Fruit fly (Drosophila melanogaster) whole organism, embryonic: Measurements from ENCODE around the gene form3.

ENCODE experiments used
- Bgb ChIP-seq: fragments of 200-800 bp; sonication (Bioruptor generic); IDR thresholded peaks from 2 replicates; pipeline ENCODE4 v1.3.6; 2022; ENCODE audit warnings: missing biosample characterization, missing genetic modification characterization; ENCODE audit not compliant: partially characterized antibody
- CG10565 ChIP-seq: fragments of 200-800 bp; sonication (Bioruptor generic); optimal IDR thresholded peaks from 3 replicates; lab custom pipeline; 2016; ENCODE audit warnings: missing biosample characterization, mild to moderate bottlenecking, missing genetic modification characterization
- CG1233 ChIP-seq: fragments of 200-800 bp; sonication (Bioruptor generic); optimal IDR thresholded peaks from 4 replicates; lab custom pipeline; 2018; ENCODE audit warnings: missing biosample characterization, mild to moderate bottlenecking, missing genetic modification characterization
- CG14965 ChIP-seq: fragments of 200-800 bp; sonication (Bioruptor generic); optimal IDR thresholded peaks from 2 replicates; lab custom pipeline; 2016; ENCODE audit warnings: missing biosample characterization, missing genetic modification characterization, borderline replicate concordance
- CG15073 ChIP-seq: fragments of 200-800 bp; sonication (Bioruptor generic); optimal IDR thresholded peaks from 2 replicates; lab custom pipeline; 2016; ENCODE audit warnings: missing biosample characterization, missing genetic modification characterization
- CG15514 ChIP-seq: fragments of 200-800 bp; sonication (Bioruptor generic); optimal IDR thresholded peaks from 3 replicates; lab custom pipeline; 2017; ENCODE audit warnings: missing biosample characterization, missing genetic modification characterization, mild to moderate bottlenecking, moderate library complexity, missing genetic modification reagents
- CG16815 ChIP-seq: fragments of 200-800 bp; sonication (Bioruptor generic); optimal IDR thresholded peaks from 3 replicates; lab custom pipeline; 2017; ENCODE audit warnings: missing biosample characterization, mild to moderate bottlenecking, missing genetic modification characterization
- CG2120 ChIP-seq: fragments of 200-800 bp; sonication (Bioruptor generic); optimal IDR thresholded peaks from 3 replicates; lab custom pipeline; 2016; ENCODE audit warnings: missing biosample characterization, missing genetic modification characterization
- CG30431 ChIP-seq: fragments of 200-800 bp; sonication (Bioruptor generic); optimal IDR thresholded peaks from 2 replicates; lab custom pipeline; 2017; ENCODE audit warnings: missing biosample characterization, missing genetic modification characterization
- CG42726 ChIP-seq: fragments of 200-800 bp; sonication (Bioruptor generic); IDR thresholded peaks from 2 replicates; pipeline ENCODE4 v1.3.6; 2022; ENCODE audit warnings: missing biosample characterization, missing genetic modification characterization; ENCODE audit not compliant: partially characterized antibody
- CG5953 ChIP-seq: fragments of 200-800 bp; sonication (Bioruptor generic); IDR thresholded peaks from 2 replicates; pipeline ENCODE4 v1.3.6; 2022; ENCODE audit warnings: missing biosample characterization, missing genetic modification characterization
- CG7786 ChIP-seq: fragments of 200-800 bp; sonication (Bioruptor generic); optimal IDR thresholded peaks from 2 replicates; lab custom pipeline; 2016; ENCODE audit warnings: missing biosample characterization, missing genetic modification characterization
- CG8281 ChIP-seq: fragments of 200-800 bp; sonication (Bioruptor generic); optimal IDR thresholded peaks from 2 replicates; lab custom pipeline; 2018; ENCODE audit warnings: missing biosample characterization, mild to moderate bottlenecking, missing genetic modification characterization, moderate library complexity
- CG8290 ChIP-seq, 3 experiments: fragments of 200-800 bp; sonication (Bioruptor generic); optimal IDR thresholded peaks; 2 replicates each; lab custom pipeline; 2016 to 2019; ENCODE audit warnings: missing biosample characterization in 3 of 3, missing genetic modification characterization in 3 of 3, mild to moderate bottlenecking in 2 of 3, moderate library complexity in 1 of 3
- CG9215 ChIP-seq: fragments of 200-800 bp; sonication (Bioruptor generic); IDR thresholded peaks from 2 replicates; pipeline ENCODE4 v1.3.6; 2022; ENCODE audit warnings: missing biosample characterization, missing genetic modification characterization
- Doc2 ChIP-seq: fragments of 200-800 bp; sonication (Bioruptor generic); IDR thresholded peaks from 2 replicates; pipeline ENCODE4 v1.3.6; 2022; ENCODE audit warnings: missing biosample characterization, missing genetic modification characterization
- Dref ChIP-seq: fragments of 200-800 bp; sonication (Bioruptor generic); IDR thresholded peaks from 2 replicates; pipeline ENCODE4 v1.3.6; 2022; ENCODE audit warnings: missing biosample characterization, missing genetic modification characterization
- Ets65A ChIP-seq: fragments of 200-800 bp; sonication (Bioruptor generic); peaks from one replicate; lab custom pipeline; 2016; ENCODE audit warnings: missing biosample characterization, missing genetic modification characterization
- Myb ChIP-seq: fragments of 200-800 bp; sonication (Bioruptor generic); optimal IDR thresholded peaks from 2 replicates; lab custom pipeline; 2016; ENCODE audit warnings: missing biosample characterization, missing genetic modification characterization
- Ravus ChIP-seq: fragments of 200-800 bp; sonication (Bioruptor generic); IDR thresholded peaks from 2 replicates; pipeline ENCODE4 v1.3.6; 2022; ENCODE audit warnings: missing biosample characterization, missing genetic modification characterization
- chinmo ChIP-seq: fragments of 200-800 bp; sonication (Bioruptor generic); IDR thresholded peaks from 4 replicates; pipeline ENCODE4 v1.3.6; 2022; ENCODE audit warnings: missing biosample characterization, missing genetic modification characterization; ENCODE audit not compliant: partially characterized antibody
- emc ChIP-seq: fragments of 200-800 bp; sonication (Bioruptor generic); optimal IDR thresholded peaks from 2 replicates; lab custom pipeline; 2016; ENCODE audit warnings: missing biosample characterization, missing genetic modification characterization
- eve ChIP-seq, 2 experiments: fragments of >200 bp; optimal IDR thresholded peaks; 2 replicates each; lab custom pipeline; 2017; ENCODE audit warnings: missing biosample characterization in 2 of 2, missing genetic modification characterization in 2 of 2
- fd3F ChIP-seq: fragments of 200-800 bp; sonication (Bioruptor generic); optimal IDR thresholded peaks from 2 replicates; lab custom pipeline; 2018; ENCODE audit warnings: missing biosample characterization, mild to moderate bottlenecking, missing genetic modification characterization, moderate library complexity
- hbn ChIP-seq: fragments of 200-800 bp; sonication (Bioruptor generic); IDR thresholded peaks from 2 replicates; pipeline ENCODE4 v1.3.6; 2022; ENCODE audit warnings: missing biosample characterization, missing genetic modification characterization; ENCODE audit not compliant: partially characterized antibody
- nom ChIP-seq: fragments of 200-800 bp; sonication (Bioruptor generic); optimal IDR thresholded peaks from 2 replicates; lab custom pipeline; 2017; ENCODE audit warnings: missing biosample characterization, missing genetic modification characterization, mild to moderate bottlenecking, moderate library complexity, missing genetic modification reagents
- onecut ChIP-seq: fragments of 200-800 bp; sonication (Bioruptor generic); IDR thresholded peaks from 2 replicates; pipeline ENCODE4 v1.3.6; 2022; ENCODE audit warnings: missing biosample characterization, missing genetic modification characterization
- row ChIP-seq: fragments of 200-800 bp; sonication (Bioruptor generic); IDR thresholded peaks from 3 replicates; pipeline ENCODE4 v1.3.6; 2022; ENCODE audit warnings: missing biosample characterization, missing genetic modification characterization
- schlank ChIP-seq: fragments of 200-800 bp; sonication (Bioruptor generic); optimal IDR thresholded peaks from 2 replicates; lab custom pipeline; 2018; ENCODE audit warnings: missing biosample characterization, mild to moderate bottlenecking, missing genetic modification characterization
- sr ChIP-seq: fragments of 200-800 bp; sonication (Bioruptor generic); IDR thresholded peaks from 3 replicates; pipeline ENCODE4 v1.3.6; 2022; ENCODE audit warnings: missing biosample characterization, missing genetic modification characterization
- sug ChIP-seq: fragments of 200-800 bp; optimal IDR thresholded peaks from 2 replicates; lab custom pipeline; 2019; ENCODE audit warnings: missing biosample characterization, mild to moderate bottlenecking, missing genetic modification characterization, moderate library complexity
- toy ChIP-seq: fragments of 200-800 bp; sonication (Bioruptor generic); IDR thresholded peaks from 2 replicates; pipeline ENCODE4 v1.3.6; 2022; ENCODE audit warnings: missing biosample characterization, missing genetic modification characterization
- vvl ChIP-seq: fragments of 200-800 bp; sonication (Bioruptor generic); IDR thresholded peaks from 2 replicates; pipeline ENCODE4 v1.3.6; 2022; ENCODE audit warnings: missing biosample characterization, missing genetic modification characterization
- zfh1 ChIP-seq: fragments of 200-800 bp; sonication (Bioruptor generic); IDR thresholded peaks from 3 replicates; pipeline ENCODE4 v1.3.6; 2022; ENCODE audit warnings: missing biosample characterization, missing genetic modification characterization

The form3 gene

DNA sequence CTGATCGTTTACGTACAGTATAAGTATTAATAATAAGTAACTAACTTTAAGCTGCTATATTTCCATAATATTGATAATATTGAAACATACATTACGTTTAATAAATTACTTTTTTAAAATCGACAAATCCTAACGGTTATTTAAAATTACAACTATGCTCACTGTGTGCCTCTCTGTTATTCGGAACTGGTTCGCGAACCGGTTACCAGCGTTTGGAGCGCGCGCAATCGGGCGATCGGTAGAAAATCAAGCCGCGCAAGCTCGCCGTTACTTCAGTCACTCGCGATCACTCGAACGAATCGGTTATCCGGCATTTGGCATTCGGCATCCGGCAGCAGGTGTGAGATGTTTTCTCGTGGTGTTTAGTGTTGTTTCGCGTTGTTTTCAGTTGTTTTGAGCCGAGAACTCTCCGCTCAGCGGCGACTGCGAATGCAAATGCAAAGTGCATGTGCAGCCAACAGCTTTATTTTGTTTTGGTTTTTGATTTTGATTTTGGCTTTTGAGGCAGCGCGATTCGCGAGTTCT is at the start of gene form3 (continued):
- TF ChIP-seq sug (tag; lab: Kevin White, UChicago) = peak; percentile 2
- TF ChIP-seq Myb (GFP tag; lab: Kevin White, UChicago) = peak; percentile 45
- TF ChIP-seq chinmo = peak; percentile 39; the same call in 1 of the 4 replicates
- no peak for TF ChIP-seq Doc2 (GFP tag; lab: Robert Waterston, UW)
- TF ChIP-seq vvl (GFP tag; lab: Robert Waterston, UW) = peak; percentile 47
- TF ChIP-seq CG42726 (GFP tag; lab: Robert Waterston, UW) = peak; percentile 63; the same call in 1 of the 2 replicates
- TF ChIP-seq CG15073 = no peak
- no peak for TF ChIP-seq CG16815
- TF ChIP-seq CG9215 (GFP tag; lab: Robert Waterston, UW) = no peak
- TF ChIP-seq CG5953 = peak; percentile 18; the same call in 1 of the 2 replicates
- TF ChIP-seq CG10565 = no peak
- no peak for TF ChIP-seq emc
- no peak for TF ChIP-seq CG14965 (GFP tag; lab: Kevin White, UChicago)
- TF ChIP-seq zfh1 (GFP tag; lab: Robert Waterston, UW) = 0 out of 3 replicates have a peak, but pooled peaks have one; percentile 8
- TF ChIP-seq onecut (GFP tag; lab: Robert Waterston, UW) = no peak
- 0 out of 2 replicates have a peak, but pooled peaks have one; percentile 42 for TF ChIP-seq Bgb (GFP tag; lab: Robert Waterston, UW)
- no peak for TF ChIP-seq CG30431 (GFP tag; lab: Kevin White, UChicago)
- TF ChIP-seq CG8281 (tag; lab: Kevin White, UChicago) = no peak
- no peak for TF ChIP-seq CG7786 (GFP tag; lab: Kevin White, UChicago)
- TF ChIP-seq sr = peak; percentile 28; the same call in 1 of the 3 replicates
- TF ChIP-seq fd3F = no peak
- TF ChIP-seq CG8290 (GFP tag; optimal IDR thresholded peaks at IDR 0.05; lab: Kevin White, UChicago) = no peak
- peak in 1 of 2 experiments; percentile 39 for TF ChIP-seq CG8290 (tag; optimal IDR thresholded peaks at IDR 0.05; lab: Kevin White, UChicago)
- TF ChIP-seq Dref (GFP tag; lab: Robert Waterston, UW) = no peak
- peak; percentile 12 for TF ChIP-seq nom (GFP tag; lab: Kevin White, UChicago)
- no peak for TF ChIP-seq CG1233 (GFP tag; lab: Kevin White, UChicago)

DNA sequence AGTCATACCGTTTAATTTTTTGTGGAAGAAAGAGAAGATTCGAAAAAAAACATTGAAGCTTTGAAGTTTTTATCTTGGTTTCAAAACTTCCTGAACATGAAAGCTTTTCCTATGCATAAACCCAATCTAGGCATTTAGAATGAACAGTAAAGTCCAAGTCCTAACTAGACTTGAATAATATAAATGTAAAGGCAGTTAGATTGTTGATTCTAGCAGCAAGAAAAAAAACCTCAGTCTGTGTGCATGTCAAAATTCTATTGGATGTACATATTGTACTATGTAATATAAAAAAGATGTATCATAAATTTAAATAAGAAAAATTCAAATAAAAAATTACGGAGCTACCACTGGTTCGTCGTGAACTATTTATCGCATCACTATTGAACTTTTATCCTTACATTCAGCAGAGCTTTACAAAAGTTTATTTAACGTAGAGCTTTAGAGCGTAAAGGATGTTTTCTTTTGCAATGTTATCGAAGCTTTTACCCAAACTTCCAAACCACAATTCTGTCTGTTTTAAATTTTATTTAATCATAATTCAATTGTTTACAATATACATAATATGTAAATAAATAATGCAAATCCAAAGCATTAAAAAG is 36.1 kb upstream of the form3 start:
- peak; percentile 31; the same call in 1 of the 3 replicates for TF ChIP-seq row (GFP tag; lab: Robert Waterston, UW)
- TF ChIP-seq CG15514 (GFP tag; lab: Kevin White, UChicago) = peak; percentile 97
- no peak for TF ChIP-seq hbn (GFP tag; lab: Robert Waterston, UW)

DNA sequence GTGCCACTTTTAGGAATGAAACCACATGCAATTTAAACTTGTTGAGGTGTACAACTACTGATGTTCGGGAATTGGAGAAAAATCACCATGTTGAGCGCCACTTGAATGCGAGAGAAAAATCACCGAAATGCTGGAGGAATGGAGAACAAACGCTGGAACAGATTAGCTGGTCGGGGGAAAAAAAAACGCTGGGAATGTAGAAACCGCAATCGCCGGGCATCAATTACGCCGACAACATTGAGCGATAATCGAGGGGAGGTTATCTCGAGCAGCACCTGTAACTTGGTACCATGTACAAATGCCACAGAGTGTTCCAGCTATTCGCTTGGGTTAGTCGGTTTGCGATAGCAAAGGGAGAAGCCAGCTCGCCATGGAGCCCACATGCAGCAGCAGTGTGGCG is 28.6 kb upstream of the form3 start, which contains the start of gene CG14823:
Gene CG14823 (plus strand): TSS at position 301 of the 400 bp plus-strand sequence.
- no peak for TF ChIP-seq schlank (tag; lab: Kevin White, UChicago)
- no peak for TF ChIP-seq toy
- no peak for TF ChIP-seq Ravus (GFP tag; lab: Robert Waterston, UW)
- no peak for TF ChIP-seq eve (GFP tag; optimal IDR thresholded peaks at IDR 0.05; lab: Kevin White, UChicago)

DNA sequence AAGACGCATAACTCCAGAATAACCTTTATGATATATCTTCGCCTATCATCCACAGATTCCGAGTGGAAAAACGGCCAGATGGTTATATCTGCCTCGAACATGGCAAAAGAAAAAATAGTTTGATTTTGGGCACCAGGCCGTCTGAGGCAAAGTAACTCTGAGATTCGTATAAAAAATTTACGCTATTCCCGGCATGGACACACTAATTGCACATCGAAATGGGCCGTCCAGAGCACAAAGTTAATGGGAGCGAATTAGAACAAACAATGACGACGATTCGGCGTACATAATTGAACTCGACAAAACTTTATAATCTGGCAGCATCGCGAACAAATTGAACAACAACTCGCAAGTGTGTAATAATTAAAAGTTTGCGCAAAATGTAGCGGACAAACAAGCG is 25.5 kb upstream of the form3 start, which contains the start of gene CG32391:
Gene CG32391 (minus strand): TSS at position 101 of the 400 bp plus-strand sequence.
- TF ChIP-seq Ets65A (GFP tag; lab: Kevin White, UChicago) (peak; percentile 29), CG2120 (GFP tag; lab: Kevin White, UChicago) (no peak)
